Worm (Caenorhabditis elegans) whole organism, L1 larva: ENCODE data around the gene EGAP2.2.

Experiments
- egl-27 ChIP-seq, 2 experiments: fragments of 150-350 bp in 1 of 2; sonication (generic microtip); optimal IDR thresholded peaks; 3 replicates each; lab custom pipeline; 2017 to 2018; ENCODE audit warnings: missing biosample characterization in 2 of 2, missing genetic modification characterization in 2 of 2, missing genetic modification reagents in 2 of 2
- elt-3 ChIP-seq, 6 experiments: fragments of 150-350 bp in 1 of 6; sonication (generic microtip); optimal IDR thresholded peaks; 2 replicates each; lab custom pipeline; 2017 to 2018; ENCODE audit warnings: missing biosample characterization in 6 of 6, missing genetic modification characterization in 6 of 6, inconsistent platforms in 1 of 6

DNA sequence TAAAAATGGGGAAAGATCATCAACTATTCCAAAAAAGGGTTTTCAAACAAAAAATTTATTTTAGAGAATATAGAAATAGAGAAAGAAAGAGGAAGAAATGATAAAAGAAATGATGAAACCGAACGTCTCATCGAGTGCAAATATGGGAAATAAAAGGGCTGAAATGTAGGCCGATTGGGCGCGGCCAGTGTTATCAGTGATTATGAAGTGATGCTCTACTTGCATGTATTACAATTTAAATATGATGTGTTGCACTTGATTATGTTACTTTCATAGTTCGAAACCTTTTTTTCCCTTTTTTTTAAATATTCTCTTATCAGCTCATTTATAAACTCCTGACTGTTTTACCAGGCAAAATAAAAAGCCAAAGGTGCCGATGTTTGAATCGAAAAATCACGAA is 37.9 kb upstream of the EGAP2.2 start:
- TF ChIP-seq egl-27 (tag; optimal IDR thresholded peaks at IDR 0.05; lab: Kevin White, UChicago) (no peak), elt-3 (tag; optimal IDR thresholded peaks at IDR 0.05; lab: Kevin White, UChicago) (no peak)
